Worm (Caenorhabditis elegans) whole organism, midembryonic: ENCODE results near the gene R02F2.6.

Experiments
- T22C8.4 ChIP-seq: fragments of 200-800 bp; sonication (Bioruptor generic); IDR thresholded peaks from 2 replicates; pipeline ENCODE4 v1.3.6; 2022; ENCODE audit warnings: missing genetic modification characterization, missing compliant biosample characterization
- cog-1 ChIP-seq: sonication (generic microtip); optimal IDR thresholded peaks from 2 replicates; lab custom pipeline; 2016; ENCODE audit warnings: missing genetic modification characterization, missing compliant biosample characterization
- flt-1 ChIP-seq: fragments of 200-800 bp; sonication (Bioruptor generic); IDR thresholded peaks from 2 replicates; pipeline ENCODE4 v1.3.6; 2022; ENCODE audit warnings: missing genetic modification characterization, missing compliant biosample characterization
- klf-2 ChIP-seq: fragments of 200-800 bp; sonication (Bioruptor generic); conservative IDR thresholded peaks from 2 replicates; pipeline ENCODE4 v1.3.6; 2022; ENCODE audit warnings: missing genetic modification reagents, missing genetic modification characterization, missing compliant biosample characterization
- med-1 ChIP-seq: sonication (generic microtip); optimal IDR thresholded peaks from 2 replicates; lab custom pipeline; 2017; ENCODE audit warnings: missing genetic modification characterization, mild to moderate bottlenecking, missing compliant biosample characterization, antibody characterized with exemption, missing genetic modification reagents; ENCODE audit not compliant: insufficient read depth
- ref-1 ChIP-seq: fragments of 200-800 bp; sonication (Bioruptor generic); conservative IDR thresholded peaks from 2 replicates; pipeline ENCODE4 v1.3.6; 2022; ENCODE audit warnings: missing genetic modification reagents, missing genetic modification characterization, missing compliant biosample characterization
- tab-1 ChIP-seq: fragments of 200-800 bp; sonication (Bioruptor generic); IDR thresholded peaks from 2 replicates; pipeline ENCODE4 v1.3.6; 2022; ENCODE audit warnings: missing genetic modification characterization, missing compliant biosample characterization
- ztf-23 ChIP-seq: fragments of 200-800 bp; sonication (Bioruptor generic); IDR thresholded peaks from 2 replicates; pipeline ENCODE4 v1.3.6; 2022; ENCODE audit warnings: missing genetic modification reagents, missing genetic modification characterization, missing compliant biosample characterization
- ztf-29 ChIP-seq: fragments of 200-800 bp; sonication (Bioruptor generic); IDR thresholded peaks from 2 replicates; pipeline ENCODE4 v1.3.6; 2022; ENCODE audit warnings: missing genetic modification reagents, missing genetic modification characterization, missing compliant biosample characterization

Gene R02F2.6

DNA sequence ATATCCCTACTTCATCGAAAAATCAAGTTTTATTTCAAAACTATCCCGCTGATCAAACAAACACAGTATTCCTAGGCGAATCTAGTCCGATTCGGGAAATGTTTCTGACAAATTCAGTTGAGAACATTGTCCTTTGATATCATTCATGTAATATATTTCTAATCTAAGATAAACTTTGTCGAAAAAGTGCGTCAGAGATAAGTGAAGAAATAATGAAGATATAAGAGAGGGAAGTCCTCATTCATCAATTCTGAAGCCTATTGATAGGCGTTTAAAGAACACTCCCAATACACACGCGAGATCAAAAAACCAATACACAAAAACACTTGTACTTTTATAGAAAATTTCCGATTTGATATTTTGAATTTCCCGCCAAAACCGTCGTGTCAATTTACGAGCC, 13.9 kb downstream of the R02F2.6 start:
- no peak for TF ChIP-seq flt-1 (GFP tag; lab: Robert Waterston, UW)
- TF ChIP-seq ztf-23 (GFP tag; lab: Robert Waterston, UW): no peak
- no peak for TF ChIP-seq T22C8.4
- TF ChIP-seq cog-1: no peak
- no peak for TF ChIP-seq tab-1 (GFP tag; lab: Robert Waterston, UW)
- TF ChIP-seq klf-2 (GFP tag; lab: Robert Waterston, UW): no peak
- TF ChIP-seq ztf-29: no peak
- TF ChIP-seq ref-1 (GFP tag; lab: Robert Waterston, UW): no peak
- TF ChIP-seq med-1 (GFP tag; lab: Kevin White, UChicago): no peak

DNA sequence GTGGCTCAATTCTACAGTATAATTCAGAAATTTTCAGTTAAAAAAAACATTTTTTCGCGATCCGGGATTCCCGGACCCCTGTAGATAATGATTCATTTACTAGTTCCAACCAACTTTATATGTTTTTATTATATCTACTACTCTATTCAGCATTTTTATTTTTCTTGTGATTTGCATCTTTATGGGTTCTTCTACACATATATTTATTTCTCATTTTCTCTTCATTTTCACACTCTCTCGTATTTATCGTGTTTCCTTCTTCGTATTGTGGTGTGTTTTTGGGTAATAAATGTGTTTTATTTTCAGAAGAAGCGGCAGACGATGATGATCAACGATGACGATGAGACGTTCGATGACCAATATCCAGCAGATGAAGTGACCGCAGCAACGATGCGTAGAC, 14.6 kb downstream of the R02F2.6 start, which contains the start of gene F48E8.2:
Gene F48E8.2 (plus strand): TSS at position 301 of the 400 bp plus-strand sequence.
- TF ChIP-seq klf-2 (GFP tag; lab: Robert Waterston, UW): no peak
- no peak for TF ChIP-seq ref-1 (GFP tag; lab: Robert Waterston, UW)
- TF ChIP-seq cog-1: no peak
- no peak for TF ChIP-seq tab-1 (GFP tag; lab: Robert Waterston, UW)
- TF ChIP-seq ztf-29: no peak
- TF ChIP-seq ztf-23 (GFP tag; lab: Robert Waterston, UW): no peak

DNA sequence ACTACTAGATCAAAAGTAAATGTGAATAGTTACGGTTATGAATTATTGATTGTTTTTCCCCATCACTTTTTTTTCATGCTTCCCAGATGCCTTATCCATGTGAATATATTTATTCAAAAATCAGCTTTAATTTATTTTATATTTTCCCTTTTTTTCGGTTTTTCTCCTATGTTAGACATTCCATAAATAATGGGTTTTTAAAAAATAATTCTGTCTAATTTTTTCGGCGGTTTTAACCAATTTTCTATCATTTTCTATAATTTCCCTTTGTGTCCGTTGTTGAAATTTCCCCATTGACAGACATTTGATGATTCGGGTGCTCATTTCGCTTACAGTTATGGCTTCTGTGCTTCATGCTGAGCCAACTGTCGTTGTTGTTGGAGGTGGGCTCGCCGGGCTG, 17.6 kb downstream of the R02F2.6 start, which contains the start of gene F48E8.3:
Gene F48E8.3 (plus strand): TSS at position 301 of the 400 bp plus-strand sequence.
- no peak for TF ChIP-seq ztf-23 (GFP tag; lab: Robert Waterston, UW)
- no peak for TF ChIP-seq flt-1 (GFP tag; lab: Robert Waterston, UW)
- TF ChIP-seq cog-1: no peak
- no peak for TF ChIP-seq ztf-29
- TF ChIP-seq T22C8.4: no peak
- TF ChIP-seq med-1 (GFP tag; lab: Kevin White, UChicago): no peak
- TF ChIP-seq klf-2 (GFP tag; lab: Robert Waterston, UW): no peak
- no peak for TF ChIP-seq tab-1 (GFP tag; lab: Robert Waterston, UW)
- no peak for TF ChIP-seq ref-1 (GFP tag; lab: Robert Waterston, UW)

DNA sequence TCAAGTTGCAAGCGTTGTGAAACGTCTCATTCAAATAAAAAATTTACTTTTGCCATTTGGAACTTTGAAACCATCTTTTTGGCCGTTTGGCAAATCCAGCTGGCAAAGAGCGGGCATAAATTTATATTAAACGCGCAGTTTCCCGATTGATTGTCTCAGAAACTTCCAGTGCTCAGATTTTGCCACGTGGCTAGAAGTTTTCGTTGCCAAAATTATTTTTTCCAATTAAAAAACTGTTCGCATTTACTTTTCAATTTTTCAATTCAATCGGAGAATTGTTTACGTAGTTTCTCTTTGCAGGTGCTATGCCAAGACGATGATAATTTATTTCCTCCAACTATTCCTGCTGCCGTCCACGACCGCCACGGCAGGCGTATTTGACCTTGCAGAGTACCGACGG, 25.4 kb downstream of the R02F2.6 start, which contains the start of gene F48E8.4:
Gene F48E8.4 (plus strand): TSS at position 301 of the 400 bp plus-strand sequence.
- TF ChIP-seq flt-1 (GFP tag; lab: Robert Waterston, UW) (no peak), ztf-29 (no peak), cog-1 (no peak)

DNA sequence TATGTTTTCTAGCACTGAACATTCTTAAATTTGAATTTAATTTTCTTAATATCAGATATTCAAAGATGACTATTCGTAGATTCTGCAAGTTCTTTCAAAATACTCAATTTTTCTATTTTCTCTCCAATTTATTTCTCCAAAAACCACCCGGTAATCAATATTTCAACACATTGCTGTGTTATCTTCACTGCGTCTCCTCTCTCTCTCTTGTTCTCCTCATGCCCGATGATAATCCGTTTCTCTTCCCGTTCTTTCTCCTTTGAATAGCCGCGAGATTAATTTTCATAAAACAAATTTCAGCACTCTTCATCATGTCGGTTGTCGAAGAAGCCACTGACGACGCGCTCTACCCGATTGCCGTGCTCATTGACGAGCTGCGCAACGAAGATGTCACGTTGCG, 28.3 kb downstream of the R02F2.6 start, which contains the start of gene paa-1:
Gene paa-1 (plus strand): TSS at position 301 of the 400 bp plus-strand sequence.
- TF ChIP-seq ref-1 (GFP tag; lab: Robert Waterston, UW) (no peak), ztf-29 (no peak), cog-1 (no peak), T22C8.4 (no peak), klf-2 (GFP tag; lab: Robert Waterston, UW) (no peak), med-1 (GFP tag; lab: Kevin White, UChicago) (no peak), ztf-23 (GFP tag; lab: Robert Waterston, UW) (no peak), tab-1 (GFP tag; lab: Robert Waterston, UW) (no peak), flt-1 (GFP tag; lab: Robert Waterston, UW) (no peak)

DNA sequence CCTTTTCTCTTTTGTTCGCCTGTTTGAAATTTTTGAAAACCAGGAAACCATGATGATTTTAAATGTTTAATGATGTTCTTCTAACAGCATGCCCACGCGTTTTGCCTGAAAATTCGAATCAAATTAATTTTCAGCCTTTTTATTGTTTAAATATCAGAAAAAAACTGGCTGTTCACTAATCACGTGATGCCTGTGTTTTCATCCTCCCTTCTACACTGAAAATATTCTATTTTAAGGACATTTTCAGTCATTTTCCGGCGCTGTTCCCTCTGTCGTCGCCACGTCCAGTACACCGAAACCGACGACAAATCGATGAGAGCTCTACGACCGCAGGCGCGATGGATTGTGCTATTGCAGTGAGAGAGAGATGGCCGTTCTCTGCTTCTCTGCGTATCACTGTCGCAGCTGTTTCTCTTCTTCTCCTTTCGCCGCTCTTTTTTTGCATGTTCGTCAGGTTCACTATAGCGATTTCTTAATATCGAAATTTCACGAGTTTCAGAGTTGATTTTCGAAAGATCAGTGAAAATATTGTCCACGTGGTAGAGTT, 28.9 kb downstream of the R02F2.6 start, which contains the start of gene F48E8.8:
Gene F48E8.8 (minus strand): TSS at position 51 of the 547 bp plus-strand sequence.
- TF ChIP-seq cog-1 (no peak), ztf-23 (GFP tag; lab: Robert Waterston, UW) (no peak), ref-1 (GFP tag; lab: Robert Waterston, UW) (no peak), med-1 (GFP tag; lab: Kevin White, UChicago) (no peak), T22C8.4 (peak; percentile 56), klf-2 (GFP tag; lab: Robert Waterston, UW) (no peak), ztf-29 (no peak), tab-1 (GFP tag; lab: Robert Waterston, UW) (no peak)

DNA sequence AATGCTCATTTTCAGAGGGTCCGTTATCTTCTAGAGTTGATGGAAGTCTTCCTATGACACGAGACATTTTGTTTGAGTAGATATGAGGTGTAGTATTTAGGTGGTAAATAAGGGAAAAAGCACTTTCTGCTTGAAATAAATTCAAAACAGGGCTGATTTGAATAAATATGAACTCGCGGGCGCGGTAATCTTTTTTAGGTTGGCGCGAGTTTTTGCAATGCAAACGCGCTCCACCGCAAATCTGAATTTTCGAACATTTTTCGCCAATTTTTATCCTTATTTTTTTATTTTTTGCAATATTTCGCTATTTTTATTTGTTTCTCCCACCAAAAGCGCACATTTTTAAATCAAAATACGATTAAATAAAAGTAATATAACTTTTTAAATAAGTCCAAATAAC, 30.5 kb downstream of the R02F2.6 start, which contains the start of gene skpt-1:
Gene skpt-1 (minus strand): TSS at position 219 of the 400 bp plus-strand sequence.
- TF ChIP-seq tab-1 (GFP tag; lab: Robert Waterston, UW): no peak

DNA sequence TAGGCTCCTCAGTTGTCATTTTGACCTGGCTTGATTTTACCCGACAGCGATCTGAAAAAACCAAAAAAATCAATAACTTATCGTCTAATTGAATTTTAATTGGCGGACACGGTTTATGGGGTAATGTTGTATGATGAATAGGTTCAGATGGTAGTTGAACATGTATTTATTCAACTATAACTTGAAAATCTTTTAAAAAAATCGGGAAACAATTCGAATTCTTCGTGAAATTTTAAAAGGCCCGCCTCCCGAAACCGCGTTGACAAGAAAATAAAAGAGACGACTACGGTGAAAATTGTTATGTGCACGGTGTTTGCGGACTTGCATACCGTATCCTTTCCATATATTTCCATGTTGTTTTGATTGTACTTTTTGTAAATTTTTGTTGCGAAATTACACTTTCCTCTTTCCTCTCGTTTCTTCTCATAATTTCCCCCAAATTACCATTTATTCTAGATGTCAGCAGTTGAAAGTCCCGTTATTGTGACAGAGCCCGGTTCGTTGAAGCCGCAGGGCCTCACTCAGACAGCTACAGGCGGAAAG, 35.9 kb downstream of the R02F2.6 start, which contains the start of the genes T24G10.2 and disl-2:
Gene T24G10.2 (minus strand): TSS at position 51 of the 543 bp plus-strand sequence.
Gene disl-2 (plus strand): TSS at position 457 of the 543 bp plus-strand sequence.
- TF ChIP-seq T22C8.4: peak; percentile 37; the same call in 1 of the 2 replicates
- TF ChIP-seq cog-1: peak; percentile 38
- TF ChIP-seq klf-2 (GFP tag; lab: Robert Waterston, UW): no peak
- no peak for TF ChIP-seq med-1 (GFP tag; lab: Kevin White, UChicago)
- TF ChIP-seq flt-1 (GFP tag; lab: Robert Waterston, UW): no peak
- TF ChIP-seq ref-1 (GFP tag; lab: Robert Waterston, UW): no peak
- no peak for TF ChIP-seq ztf-29
- TF ChIP-seq tab-1 (GFP tag; lab: Robert Waterston, UW): no peak
- TF ChIP-seq ztf-23 (GFP tag; lab: Robert Waterston, UW): no peak

DNA sequence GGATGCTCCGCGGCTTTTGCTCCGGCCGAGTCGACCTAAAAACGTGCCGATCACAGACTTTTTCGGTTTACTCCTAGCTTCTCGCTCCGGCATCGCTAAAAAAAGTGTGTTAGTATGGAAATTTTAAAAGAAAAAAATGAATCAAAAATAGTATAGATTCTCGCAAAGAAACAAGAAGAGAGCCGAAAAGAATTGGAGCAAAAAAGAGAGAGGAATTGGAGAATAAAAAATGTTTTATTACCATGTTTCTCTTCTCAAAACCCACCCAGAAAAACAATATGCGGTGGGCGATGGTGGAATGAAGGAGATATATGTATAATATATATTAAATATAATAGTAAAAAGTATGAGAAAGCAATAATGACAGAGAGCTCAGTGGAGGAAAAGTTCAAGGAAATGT, 38.2 kb downstream of the R02F2.6 start, which contains the start of gene W03A5.6:
Gene W03A5.6 (minus strand): TSS at position 101 of the 400 bp plus-strand sequence.
- no peak for TF ChIP-seq ref-1 (GFP tag; lab: Robert Waterston, UW)
- no peak for TF ChIP-seq flt-1 (GFP tag; lab: Robert Waterston, UW)
- no peak for TF ChIP-seq ztf-23 (GFP tag; lab: Robert Waterston, UW)
- no peak for TF ChIP-seq med-1 (GFP tag; lab: Kevin White, UChicago)
- TF ChIP-seq cog-1: no peak
- TF ChIP-seq klf-2 (GFP tag; lab: Robert Waterston, UW): no peak
- TF ChIP-seq ztf-29: no peak
- no peak for TF ChIP-seq T22C8.4
- no peak for TF ChIP-seq tab-1 (GFP tag; lab: Robert Waterston, UW)
